Fruit fly (Drosophila melanogaster): ENCODE data around the gene CG3123.

- TF ChIP-seq kay (GFP tag; ENCODE audit: borderline replicate concordance), result no peak
- TF ChIP-seq Clk (GFP tag; optimal IDR thresholded peaks at IDR 0.05), result no peak
- no peak for TF ChIP-seq cnc (optimal IDR thresholded peaks at IDR 0.05)
- TF ChIP-seq Hr96 (GFP tag; optimal IDR thresholded peaks at IDR 0.05), result no peak
- TF ChIP-seq CG7101 (tag; optimal IDR thresholded peaks at IDR 0.05), result no peak
Observed at dm6 chr2L:2806190-2806763, 19.0 kb downstream of the CG3123 start.
